Worm (Caenorhabditis elegans) whole organism, young adult: ENCODE results near the gene pdi-2.
A peak's percentile ranks its signal among the peaks of the same experiment; 100 is the strongest.

Source experiments
- B0336.3 ChIP-seq: fragments of 200-800 bp; sonication (Bioruptor generic); IDR thresholded peaks from 2 replicates; pipeline ENCODE4 v1.3.6; 2022; ENCODE audit warnings: missing genetic modification characterization, missing compliant biosample characterization
- F33H1.4 ChIP-seq: fragments of 200-800 bp; sonication (Bioruptor generic); IDR thresholded peaks from 2 replicates; pipeline ENCODE4 v1.3.6; 2022; ENCODE audit warnings: missing genetic modification reagents, missing genetic modification characterization, missing compliant biosample characterization
- F37B4.10 ChIP-seq: fragments of 200-800 bp; sonication (Bioruptor generic); IDR thresholded peaks from 2 replicates; pipeline ENCODE4 v1.3.6; 2022; ENCODE audit warnings: missing genetic modification characterization, missing compliant biosample characterization
- F52B5.7 ChIP-seq: sonication (generic microtip); optimal IDR thresholded peaks from 2 replicates; lab custom pipeline; 2016; ENCODE audit warnings: mild to moderate bottlenecking, missing genetic modification characterization, missing compliant biosample characterization
- F55B11.4 ChIP-seq: sonication (generic microtip); optimal IDR thresholded peaks from 2 replicates; lab custom pipeline; 2016; ENCODE audit warnings: missing compliant biosample characterization, missing genetic modification characterization, borderline replicate concordance; ENCODE audit not compliant: insufficient read depth
- K11D2.4 ChIP-seq: fragments of 200-800 bp; sonication (Bioruptor generic); IDR thresholded peaks from 2 replicates; pipeline ENCODE4 v1.3.6; 2022; ENCODE audit warnings: missing genetic modification reagents, missing genetic modification characterization, missing compliant biosample characterization
- Y56A3A.18 ChIP-seq: fragments of 200-800 bp; sonication (Bioruptor generic); IDR thresholded peaks from 2 replicates; pipeline ENCODE4 v1.3.6; 2022; ENCODE audit warnings: missing genetic modification reagents, missing genetic modification characterization, missing compliant biosample characterization
- Y67H2A.10 ChIP-seq: fragments of 200-800 bp; sonication (Bioruptor generic); conservative IDR thresholded peaks from 2 replicates; pipeline ENCODE4 v1.3.6; 2022; ENCODE audit warnings: missing genetic modification reagents, missing genetic modification characterization, missing compliant biosample characterization
- ZK185.1 ChIP-seq: sonication (generic microtip); optimal IDR thresholded peaks from 2 replicates; lab custom pipeline; 2016; ENCODE audit warnings: mild to moderate bottlenecking, missing genetic modification characterization, missing compliant biosample characterization; ENCODE audit not compliant: poor library complexity, severe bottlenecking
- ama-1 ChIP-seq, 3 experiments: fragments of 150-350 bp in 1 of 3; sonication (generic microtip) in 2 of 3; optimal IDR thresholded peaks; 2 replicates each; lab custom pipeline; 2014 to 2018; ENCODE audit warnings: missing biosample characterization in 2 of 3, missing genetic modification characterization in 2 of 3, missing genetic modification reagents in 2 of 3
- athp-1 ChIP-seq: sonication (generic microtip); optimal IDR thresholded peaks from 2 replicates; lab custom pipeline; 2017; ENCODE audit warnings: mild to moderate bottlenecking, missing genetic modification characterization, missing compliant biosample characterization
- ccch-3 ChIP-seq: fragments of 200-800 bp; sonication (Bioruptor generic); optimal IDR thresholded peaks from 2 replicates; lab custom pipeline; 2018; ENCODE audit warnings: mild to moderate bottlenecking, missing genetic modification characterization, missing compliant biosample characterization
- cebp-1 ChIP-seq, 2 experiments: fragments of 200-800 bp in 1 of 2; sonication (Bioruptor generic) in 1 of 2; sonication (generic microtip) in 1 of 2; IDR thresholded peaks in 1 of 2; optimal IDR thresholded peaks in 1 of 2; 2 replicates each; pipeline versions ENCODE4 v1.3.6 to Lab custom; 2017 to 2022; ENCODE audit warnings: missing compliant biosample characterization in 2 of 2, missing genetic modification characterization in 2 of 2, mild to moderate bottlenecking in 1 of 2, missing genetic modification reagents in 1 of 2, moderate library complexity in 1 of 2
- cebp-2 ChIP-seq: fragments of 200-800 bp; sonication (Bioruptor generic); IDR thresholded peaks from 2 replicates; pipeline ENCODE4 v1.3.6; 2022; ENCODE audit warnings: missing genetic modification characterization, missing compliant biosample characterization
- ceh-58 ChIP-seq: fragments of 200-800 bp; sonication (Bioruptor generic); IDR thresholded peaks from 2 replicates; pipeline ENCODE4 v1.3.6; 2022; ENCODE audit warnings: missing genetic modification characterization, missing compliant biosample characterization
- dox-1 ChIP-seq: fragments of 200-800 bp; sonication (Bioruptor generic); IDR thresholded peaks from 2 replicates; pipeline ENCODE4 v1.3.6; 2022; ENCODE audit warnings: missing genetic modification reagents, missing genetic modification characterization, missing compliant biosample characterization
- efl-1 ChIP-seq: fragments of 150-350 bp; optimal IDR thresholded peaks from 2 replicates; lab custom pipeline; 2014; ENCODE audit warnings: missing biosample characterization, missing genetic modification reagents, missing genetic modification characterization
- egrh-3 ChIP-seq: fragments of 200-800 bp; sonication (Bioruptor generic); IDR thresholded peaks from 2 replicates; pipeline ENCODE4 v1.3.6; 2022; ENCODE audit warnings: missing genetic modification reagents, missing genetic modification characterization, missing compliant biosample characterization
- gei-17 ChIP-seq: fragments of 200-800 bp; sonication (Bioruptor generic); optimal IDR thresholded peaks from 2 replicates; lab custom pipeline; 2018; ENCODE audit warnings: mild to moderate bottlenecking, missing genetic modification characterization, missing compliant biosample characterization
- hlh-26 ChIP-seq: fragments of 200-800 bp; sonication (Bioruptor generic); conservative IDR thresholded peaks from 2 replicates; pipeline ENCODE4 v1.3.6; 2022; ENCODE audit warnings: missing genetic modification reagents, missing genetic modification characterization, missing compliant biosample characterization
- hmg-20 ChIP-seq: fragments of 200-800 bp; sonication (Bioruptor generic); IDR thresholded peaks from 2 replicates; pipeline ENCODE4 v1.3.6; 2022; ENCODE audit warnings: missing genetic modification reagents, missing genetic modification characterization, missing compliant biosample characterization
- hrde-1 ChIP-seq: sonication (generic microtip); optimal IDR thresholded peaks from 2 replicates; lab custom pipeline; 2016; ENCODE audit warnings: missing genetic modification characterization, mild to moderate bottlenecking, missing compliant biosample characterization, moderate library complexity, missing genotype, missing genetic modification reagents, borderline replicate concordance
- let-607 ChIP-seq, 2 experiments: fragments of 200-800 bp in 1 of 2; sonication (Bioruptor generic) in 1 of 2; sonication (generic microtip) in 1 of 2; optimal IDR thresholded peaks; 2 replicates each; lab custom pipeline; 2016 to 2018; ENCODE audit warnings: mild to moderate bottlenecking in 2 of 2, missing compliant biosample characterization in 2 of 2, missing genetic modification characterization in 2 of 2, moderate library complexity in 2 of 2, missing genotype in 1 of 2
- lin-26 ChIP-seq: fragments of 200-800 bp; sonication (Bioruptor generic); IDR thresholded peaks from 2 replicates; pipeline ENCODE4 v1.3.6; 2022; ENCODE audit warnings: missing genetic modification reagents, missing genetic modification characterization, missing compliant biosample characterization
- lin-35 ChIP-seq, 3 experiments: fragments of 150-350 bp in 2 of 3; sonication (generic microtip) in 1 of 3; optimal IDR thresholded peaks; 2 replicates each; lab custom pipeline; 2014 to 2018; ENCODE audit warnings: missing biosample characterization in 3 of 3, missing genetic modification characterization in 3 of 3, missing genetic modification reagents in 3 of 3
- lin-40 ChIP-seq: sonication (generic microtip); optimal IDR thresholded peaks from 2 replicates; lab custom pipeline; 2016; ENCODE audit warnings: missing genetic modification characterization, mild to moderate bottlenecking, missing compliant biosample characterization, missing genotype, missing genetic modification reagents
- mel-28 ChIP-seq: sonication (generic microtip); optimal IDR thresholded peaks from 2 replicates; lab custom pipeline; 2016; ENCODE audit warnings: borderline replicate concordance, mild to moderate bottlenecking, missing genetic modification characterization, missing compliant biosample characterization
- mxl-1 ChIP-seq: sonication (generic microtip); optimal IDR thresholded peaks from 2 replicates; lab custom pipeline; 2016; ENCODE audit warnings: missing genetic modification characterization, missing compliant biosample characterization
- nhr-27 ChIP-seq: fragments of 200-800 bp; sonication (Bioruptor generic); optimal IDR thresholded peaks from 2 replicates; lab custom pipeline; 2018; ENCODE audit warnings: mild to moderate bottlenecking, missing genetic modification characterization, moderate library complexity, missing compliant biosample characterization
- nhr-80 ChIP-seq: sonication (generic microtip); optimal IDR thresholded peaks from 2 replicates; lab custom pipeline; 2016; ENCODE audit warnings: missing genetic modification characterization, missing compliant biosample characterization
- pha-4 ChIP-seq: fragments of 150-350 bp; sonication (generic microtip); optimal IDR thresholded peaks from 2 replicates; lab custom pipeline; 2014; ENCODE audit warnings: missing biosample characterization, missing genetic modification reagents, missing genetic modification characterization
- sea-2 ChIP-seq: fragments of 200-800 bp; sonication (Bioruptor generic); IDR thresholded peaks from 2 replicates; pipeline ENCODE4 v1.3.6; 2022; ENCODE audit warnings: missing genetic modification characterization, missing compliant biosample characterization
- snpc-1.3 ChIP-seq: sonication (generic microtip); optimal IDR thresholded peaks from 2 replicates; lab custom pipeline; 2017; ENCODE audit warnings: missing genetic modification characterization, mild to moderate bottlenecking, missing compliant biosample characterization, antibody characterized with exemption, moderate library complexity, missing genotype, missing genetic modification reagents; ENCODE audit not compliant: insufficient read depth
- somi-1 ChIP-seq: fragments of 200-800 bp; sonication (Bioruptor generic); optimal IDR thresholded peaks from 2 replicates; lab custom pipeline; 2018; ENCODE audit warnings: mild to moderate bottlenecking, missing genetic modification characterization, missing compliant biosample characterization
- tbp1 ChIP-seq: fragments of 200-800 bp; sonication (Bioruptor generic); optimal IDR thresholded peaks from 2 replicates; lab custom pipeline; 2018; ENCODE audit warnings: mild to moderate bottlenecking, missing genetic modification characterization, missing compliant biosample characterization
- tbx-9 ChIP-seq: sonication (generic microtip); optimal IDR thresholded peaks from 2 replicates; lab custom pipeline; 2016; ENCODE audit warnings: borderline replicate concordance, missing genetic modification characterization, inconsistent platforms, missing compliant biosample characterization
- zfh-2 ChIP-seq: fragments of 200-800 bp; sonication (Bioruptor generic); conservative IDR thresholded peaks from 2 replicates; pipeline ENCODE4 v1.3.6; 2022; ENCODE audit warnings: missing genetic modification reagents, missing genetic modification characterization, missing compliant biosample characterization
- zim-3 ChIP-seq: sonication (generic microtip); optimal IDR thresholded peaks from 2 replicates; lab custom pipeline; 2017; ENCODE audit warnings: mild to moderate bottlenecking, missing genetic modification characterization, moderate library complexity, missing compliant biosample characterization
- ztf-25 ChIP-seq: fragments of 200-800 bp; sonication (Bioruptor generic); IDR thresholded peaks from 2 replicates; pipeline ENCODE4 v1.3.6; 2022; ENCODE audit warnings: missing genetic modification reagents, missing genetic modification characterization, missing compliant biosample characterization
- ztf-26 ChIP-seq: sonication (generic microtip); optimal IDR thresholded peaks from 2 replicates; lab custom pipeline; 2017; ENCODE audit warnings: missing genetic modification characterization, missing compliant biosample characterization
- ztf-6 ChIP-seq: fragments of 200-800 bp; sonication (Bioruptor generic); IDR thresholded peaks from 2 replicates; pipeline ENCODE4 v1.3.6; 2022; ENCODE audit warnings: missing genetic modification reagents, missing genetic modification characterization, missing compliant biosample characterization

Gene pdi-2

DNA sequence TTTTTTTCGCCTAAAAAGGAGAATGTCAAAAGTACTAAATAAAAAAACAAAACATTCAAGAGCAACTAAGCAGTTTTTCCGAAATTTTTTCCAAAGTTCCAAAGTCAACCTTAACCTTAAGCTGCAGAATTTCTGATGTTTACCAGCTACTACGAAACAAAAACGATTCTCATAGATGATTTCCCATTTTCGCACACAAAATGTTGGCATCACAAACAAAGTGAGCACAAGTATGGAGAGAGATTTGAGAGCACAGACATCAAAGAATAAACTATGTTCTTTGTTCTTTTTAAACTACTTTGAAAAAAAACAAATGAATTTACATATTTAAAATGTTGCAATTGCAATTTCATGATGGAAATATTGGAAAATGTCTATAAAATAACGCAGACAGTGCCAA lies 640 bp upstream of the pdi-2 start:
- TF ChIP-seq pha-4 (no peak), ama-1 (optimal IDR thresholded peaks at IDR 0.05; lab: Kevin White, UChicago) (no peak), ama-1 (GFP tag; optimal IDR thresholded peaks at IDR 0.05; lab: Kevin White, UChicago) (no peak), F52B5.7 (tag; lab: Kevin White, UChicago) (no peak), cebp-2 (GFP tag; lab: Robert Waterston, UW) (no peak), ceh-58 (GFP tag; lab: Robert Waterston, UW) (no peak), mxl-1 (tag; lab: Kevin White, UChicago) (no peak), let-607 (tag; optimal IDR thresholded peaks at IDR 0.05; lab: Kevin White, UChicago) (no peak), lin-35 (GFP tag; optimal IDR thresholded peaks at IDR 0.05; lab: Kevin White, UChicago) (no peak), ztf-25 (GFP tag; lab: Robert Waterston, UW) (no peak), hrde-1 (tag; lab: Kevin White, UChicago) (no peak), gei-17 (GFP tag; lab: Kevin White, UChicago) (no peak)

DNA sequence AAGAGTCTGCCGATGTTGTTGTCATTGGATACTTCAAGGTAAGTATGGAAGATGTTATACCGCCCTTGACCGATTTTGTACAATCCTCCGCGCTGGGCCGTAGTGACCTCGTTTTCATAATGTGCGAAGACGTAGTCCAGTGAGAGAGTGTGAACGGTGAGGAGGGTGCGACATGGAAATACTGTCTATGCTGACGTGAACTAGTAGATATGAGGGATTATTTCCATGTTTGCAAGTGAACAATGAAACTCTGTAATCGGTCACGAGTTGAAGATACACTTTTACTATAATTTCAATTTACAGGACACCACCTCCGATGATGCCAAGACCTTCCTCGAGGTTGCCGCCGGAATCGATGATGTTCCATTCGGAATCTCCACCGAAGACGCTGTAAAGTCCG lies 889 bp downstream of the pdi-2 start:
- TF ChIP-seq hlh-26 (GFP tag; lab: Robert Waterston, UW) (no peak), Y67H2A.10 (GFP tag; lab: Robert Waterston, UW) (no peak), lin-35 (GFP tag; optimal IDR thresholded peaks at IDR 0.05; lab: Kevin White, UChicago) (no peak), F37B4.10 (GFP tag; lab: Robert Waterston, UW) (no peak), ztf-6 (GFP tag; lab: Robert Waterston, UW) (no peak), egrh-3 (GFP tag; lab: Robert Waterston, UW) (no peak), athp-1 (no peak), F33H1.4 (no peak), F52B5.7 (tag; lab: Kevin White, UChicago) (no peak), lin-26 (GFP tag; lab: Robert Waterston, UW) (no peak), zim-3 (tag; lab: Kevin White, UChicago) (no peak), sea-2 (GFP tag; lab: Robert Waterston, UW) (no peak), ccch-3 (GFP tag; lab: Kevin White, UChicago) (no peak), mel-28 (tag; lab: Kevin White, UChicago) (no peak), lin-40 (tag; lab: Kevin White, UChicago) (no peak), nhr-27 (tag; lab: Kevin White, UChicago) (no peak)

ce11 chrX:4526412-4526811 lies 2.5 kb downstream of the pdi-2 start:
- peak; percentile 71 for TF ChIP-seq ama-1 (optimal IDR thresholded peaks at IDR 0.05; lab: Kevin White, UChicago)
- no peak for TF ChIP-seq ama-1 (GFP tag; optimal IDR thresholded peaks at IDR 0.05; lab: Kevin White, UChicago)
- no peak for TF ChIP-seq Y67H2A.10 (GFP tag; lab: Robert Waterston, UW)
- peak; percentile 6 for TF ChIP-seq ZK185.1 (tag; lab: Kevin White, UChicago)
- no peak for TF ChIP-seq snpc-1.3 (tag; lab: Kevin White, UChicago)
- TF ChIP-seq lin-40 (tag; lab: Kevin White, UChicago), result peak; percentile 1

- TF ChIP-seq K11D2.4 (GFP tag; lab: Robert Waterston, UW), result 0 out of 2 replicates have a peak, but pooled peaks have one; percentile 24
- no peak for TF ChIP-seq cebp-1 (GFP tag; IDR thresholded peaks at IDR 0.05; lab: Robert Waterston, UW)
- TF ChIP-seq cebp-1 (tag; optimal IDR thresholded peaks at IDR 0.05; lab: Kevin White, UChicago), result peak; percentile 31
- TF ChIP-seq somi-1, result peak; percentile 49
- peak; percentile 19; the same call in 1 of the 2 replicates for TF ChIP-seq dox-1 (GFP tag; lab: Robert Waterston, UW)
- peak; percentile 72 for TF ChIP-seq lin-40 (tag; lab: Kevin White, UChicago)
- TF ChIP-seq ztf-26 (tag; lab: Kevin White, UChicago), result peak; percentile 59
- peak; percentile 82 for TF ChIP-seq nhr-80 (tag; lab: Kevin White, UChicago)
- TF ChIP-seq F55B11.4, result no peak
- peak; percentile 23 for TF ChIP-seq tbp1 (GFP tag; lab: Kevin White, UChicago)
- no peak for TF ChIP-seq zfh-2 (GFP tag; lab: Robert Waterston, UW)
- no peak for TF ChIP-seq efl-1 (GFP tag; lab: Kevin White, UChicago)
- TF ChIP-seq tbx-9 (tag; lab: Kevin White, UChicago), result no peak
- no peak for TF ChIP-seq Y56A3A.18
- peak in 1 of 2 experiments; percentile 2 for TF ChIP-seq let-607 (tag; optimal IDR thresholded peaks at IDR 0.05; lab: Kevin White, UChicago)
- no peak for TF ChIP-seq hmg-20
- TF ChIP-seq B0336.3, result no peak
Measured at ce11 chrX:4528905-4529304, 5.0 kb downstream of the pdi-2 start.
